Fruit fly (Drosophila melanogaster) whole organism, embryonic: ENCODE results near the gene CG8563.
A peak's percentile ranks its signal among the peaks of the same experiment; 100 is the strongest.

Experiments
- Abd-B ChIP-seq: fragments of 200-800 bp; sonication (Bioruptor generic); optimal IDR thresholded peaks from 2 replicates; lab custom pipeline; 2018; ENCODE audit warnings: missing biosample characterization, mild to moderate bottlenecking, missing genetic modification characterization, moderate library complexity
- Awh ChIP-seq: fragments of 200-800 bp; sonication (Bioruptor generic); IDR thresholded peaks from 2 replicates; pipeline ENCODE4, ENCODE4 v1.3.6; 2022; ENCODE audit warnings: missing biosample characterization, missing genetic modification characterization
- C15 ChIP-seq: fragments of 200-800 bp; sonication (Bioruptor generic); IDR thresholded peaks from 3 replicates; pipeline ENCODE4 v1.3.6; 2022; ENCODE audit warnings: missing biosample characterization, missing genetic modification characterization
- CG10979 ChIP-seq: fragments of 200-800 bp; sonication (Bioruptor generic); optimal IDR thresholded peaks from 2 replicates; lab custom pipeline; 2018; ENCODE audit warnings: missing biosample characterization, mild to moderate bottlenecking, missing genetic modification characterization, moderate library complexity
- CG11085 ChIP-seq: fragments of 200-800 bp; sonication (Bioruptor generic); IDR thresholded peaks from 2 replicates; pipeline ENCODE4 v1.3.6; 2022; ENCODE audit warnings: missing biosample characterization, missing genetic modification characterization
- CG11504 ChIP-seq: fragments of 200-800 bp; sonication (Bioruptor generic); optimal IDR thresholded peaks from 3 replicates; lab custom pipeline; 2019; ENCODE audit warnings: missing biosample characterization, mild to moderate bottlenecking, missing genetic modification characterization, moderate library complexity
- CG12299 ChIP-seq: fragments of 200-800 bp; sonication (Bioruptor generic); optimal IDR thresholded peaks from 2 replicates; lab custom pipeline; 2018; ENCODE audit warnings: missing biosample characterization, mild to moderate bottlenecking, missing genetic modification characterization
- CG13624 ChIP-seq: fragments of 200-800 bp; sonication (Bioruptor generic); optimal IDR thresholded peaks from 2 replicates; lab custom pipeline; 2016; ENCODE audit warnings: missing biosample characterization, missing genetic modification characterization
- CG14014 ChIP-seq: fragments of 200-800 bp; sonication (Bioruptor generic); IDR thresholded peaks from 2 replicates; pipeline ENCODE4 v1.3.6; 2022; ENCODE audit warnings: missing biosample characterization, missing genetic modification characterization
- CG15601 ChIP-seq: fragments of 200-800 bp; sonication (Bioruptor generic); optimal IDR thresholded peaks from 3 replicates; lab custom pipeline; 2019; ENCODE audit warnings: missing biosample characterization, mild to moderate bottlenecking, missing genetic modification characterization, moderate library complexity
- CG15696 ChIP-seq: fragments of 200-800 bp; sonication (Bioruptor generic); optimal IDR thresholded peaks from 2 replicates; lab custom pipeline; 2019; ENCODE audit warnings: missing biosample characterization, mild to moderate bottlenecking, missing genetic modification characterization, moderate library complexity
- CG1603 ChIP-seq: fragments of 200-800 bp; sonication (Bioruptor generic); optimal IDR thresholded peaks from 2 replicates; lab custom pipeline; 2019; ENCODE audit warnings: missing biosample characterization, mild to moderate bottlenecking, missing genetic modification characterization, moderate library complexity
- CG16863 ChIP-seq: fragments of 200-800 bp; sonication (Bioruptor generic); optimal IDR thresholded peaks from 3 replicates; lab custom pipeline; 2016; ENCODE audit warnings: missing biosample characterization, missing genetic modification characterization
- CG2120 ChIP-seq: fragments of 200-800 bp; sonication (Bioruptor generic); optimal IDR thresholded peaks from 3 replicates; lab custom pipeline; 2016; ENCODE audit warnings: missing biosample characterization, missing genetic modification characterization
- CG2129 ChIP-seq: fragments of 200-800 bp; sonication (Bioruptor generic); IDR thresholded peaks from 2 replicates; pipeline ENCODE4 v1.3.6; 2022; ENCODE audit warnings: missing biosample characterization, missing genetic modification characterization; ENCODE audit not compliant: partially characterized antibody
- CG2712 ChIP-seq: fragments of 200-800 bp; optimal IDR thresholded peaks from 3 replicates; lab custom pipeline; 2019; ENCODE audit warnings: missing biosample characterization, mild to moderate bottlenecking, missing genetic modification characterization, moderate library complexity
- CG30431 ChIP-seq: fragments of 200-800 bp; sonication (Bioruptor generic); optimal IDR thresholded peaks from 2 replicates; lab custom pipeline; 2017; ENCODE audit warnings: missing biosample characterization, missing genetic modification characterization
- CG31388 ChIP-seq: fragments of 200-800 bp; sonication (Bioruptor generic); optimal IDR thresholded peaks from 2 replicates; lab custom pipeline; 2016; ENCODE audit warnings: missing biosample characterization, missing genetic modification characterization
- CG4707 ChIP-seq: fragments of 200-800 bp; sonication (Bioruptor generic); optimal IDR thresholded peaks from 2 replicates; lab custom pipeline; 2018; ENCODE audit warnings: missing biosample characterization, mild to moderate bottlenecking, missing genetic modification characterization, moderate library complexity
- CG7928 ChIP-seq: fragments of 200-800 bp; sonication (Bioruptor generic); optimal IDR thresholded peaks from 2 replicates; lab custom pipeline; 2017; ENCODE audit warnings: missing biosample characterization, mild to moderate bottlenecking, missing genetic modification characterization
- D19A ChIP-seq: fragments of 200-800 bp; optimal IDR thresholded peaks from 3 replicates; lab custom pipeline; 2019; ENCODE audit warnings: missing biosample characterization, mild to moderate bottlenecking, missing genetic modification characterization, moderate library complexity
- Dbx ChIP-seq: fragments of 200-800 bp; sonication (Bioruptor generic); IDR thresholded peaks from 3 replicates; pipeline ENCODE4 v1.3.6; 2022; ENCODE audit warnings: missing biosample characterization, missing genetic modification characterization
- Dfd ChIP-seq, 2 experiments: fragments of >200 bp; optimal IDR thresholded peaks; 2 replicates each; lab custom pipeline; 2017; ENCODE audit warnings: missing biosample characterization in 2 of 2, missing genetic modification characterization in 2 of 2
- Fer3 ChIP-seq: fragments of 200-800 bp; sonication (Bioruptor generic); optimal IDR thresholded peaks from 2 replicates; lab custom pipeline; 2018; ENCODE audit warnings: missing biosample characterization, mild to moderate bottlenecking, missing genetic modification characterization, moderate library complexity
- Gug ChIP-seq: fragments of 200-800 bp; sonication (Bioruptor generic); IDR thresholded peaks from 4 replicates; pipeline ENCODE4 v1.3.6; 2022; ENCODE audit warnings: missing biosample characterization, missing genetic modification characterization
- Med ChIP-seq: fragments of 200-800 bp; sonication (Bioruptor generic); peaks from one replicate; lab custom pipeline; 2016; ENCODE audit warnings: missing biosample characterization, missing genetic modification characterization, mild to moderate bottlenecking, inconsistent platforms, moderate library complexity
- Oli ChIP-seq: fragments of 200-800 bp; sonication (Bioruptor generic); optimal IDR thresholded peaks from 2 replicates; lab custom pipeline; 2018; ENCODE audit warnings: missing biosample characterization, mild to moderate bottlenecking, missing genetic modification characterization, moderate library complexity
- Ptx1 ChIP-seq: fragments of 200-800 bp; sonication (Bioruptor generic); IDR thresholded peaks from 2 replicates; pipeline ENCODE4 v1.3.6; 2022; ENCODE audit warnings: missing biosample characterization, missing genetic modification characterization
- Rfx ChIP-seq: fragments of 200-800 bp; sonication (Bioruptor generic); IDR thresholded peaks from 2 replicates; pipeline ENCODE4 v1.3.6; 2022; ENCODE audit warnings: missing biosample characterization, missing genetic modification characterization
- Rx ChIP-seq: fragments of 200-800 bp; sonication (Bioruptor generic); IDR thresholded peaks from 2 replicates; pipeline ENCODE4 v1.3.6; 2022; ENCODE audit warnings: missing biosample characterization, missing genetic modification characterization
- Six4 ChIP-seq: fragments of 200-800 bp; sonication (Bioruptor generic); optimal IDR thresholded peaks from 2 replicates; lab custom pipeline; 2016; ENCODE audit warnings: missing biosample characterization, missing genetic modification characterization
- Sox102F ChIP-seq: fragments of 200-800 bp; sonication (Bioruptor generic); optimal IDR thresholded peaks from 2 replicates; lab custom pipeline; 2018; ENCODE audit warnings: missing biosample characterization, mild to moderate bottlenecking, missing genetic modification characterization, moderate library complexity
- Tbp ChIP-seq: fragments of >200 bp; optimal IDR thresholded peaks from 2 replicates; lab custom pipeline; 2018; ENCODE audit warnings: missing biosample characterization, missing genetic modification characterization
- YL-1 ChIP-seq: fragments of 200-800 bp; sonication (Bioruptor generic); optimal IDR thresholded peaks from 3 replicates; lab custom pipeline; 2017; ENCODE audit warnings: missing biosample characterization, mild to moderate bottlenecking, missing genetic modification characterization
- abd-A ChIP-seq: fragments of 200-800 bp; sonication (Bioruptor generic); optimal IDR thresholded peaks from 3 replicates; lab custom pipeline; 2019; ENCODE audit warnings: missing biosample characterization, mild to moderate bottlenecking, missing genetic modification characterization, moderate library complexity
- al ChIP-seq: fragments of 200-800 bp; sonication (Bioruptor generic); IDR thresholded peaks from 2 replicates; pipeline ENCODE4 v1.3.6; 2022; ENCODE audit warnings: missing biosample characterization, missing genetic modification characterization
- amos ChIP-seq: fragments of 200-800 bp; sonication (Bioruptor generic); IDR thresholded peaks from 2 replicates; pipeline ENCODE4 v1.3.6; 2022; ENCODE audit warnings: missing biosample characterization, missing genetic modification characterization; ENCODE audit not compliant: partially characterized antibody
- bab2 ChIP-seq: fragments of 200-800 bp; sonication (Bioruptor generic); optimal IDR thresholded peaks from 2 replicates; lab custom pipeline; 2016; ENCODE audit warnings: missing biosample characterization, missing genetic modification characterization
- dmrt11E ChIP-seq: fragments of 200-800 bp; sonication (Bioruptor generic); optimal IDR thresholded peaks from 3 replicates; lab custom pipeline; 2018; ENCODE audit warnings: missing biosample characterization, mild to moderate bottlenecking, missing genetic modification characterization, moderate library complexity
- ftz-f1 ChIP-seq: fragments of 200-800 bp; sonication (Bioruptor generic); optimal IDR thresholded peaks from 2 replicates; lab custom pipeline; 2016; ENCODE audit warnings: missing biosample characterization, missing genetic modification characterization
- gro ChIP-seq: fragments of 200-800 bp; sonication (Bioruptor generic); optimal IDR thresholded peaks from 2 replicates; lab custom pipeline; 2016; ENCODE audit warnings: missing biosample characterization, missing genetic modification characterization
- jigr1 ChIP-seq: fragments of 200-800 bp; sonication (Bioruptor generic); IDR thresholded peaks from 3 replicates; pipeline ENCODE4 v1.3.6; 2022; ENCODE audit warnings: missing biosample characterization, missing genetic modification characterization
- mirr ChIP-seq: fragments of 200-800 bp; sonication (Bioruptor generic); optimal IDR thresholded peaks from 3 replicates; lab custom pipeline; 2018; ENCODE audit warnings: missing biosample characterization, mild to moderate bottlenecking, missing genetic modification characterization
- pfk ChIP-seq: fragments of 200-800 bp; sonication (Bioruptor generic); optimal IDR thresholded peaks from 2 replicates; lab custom pipeline; 2018; ENCODE audit warnings: missing biosample characterization, mild to moderate bottlenecking, missing genetic modification characterization, moderate library complexity
- pita ChIP-seq: fragments of 200-800 bp; sonication (Bioruptor generic); optimal IDR thresholded peaks from 2 replicates; lab custom pipeline; 2017; ENCODE audit warnings: missing biosample characterization, mild to moderate bottlenecking, missing genetic modification characterization
- pros ChIP-seq: fragments of 200-800 bp; sonication (Bioruptor generic); optimal IDR thresholded peaks from 3 replicates; lab custom pipeline; 2019; ENCODE audit warnings: missing biosample characterization, mild to moderate bottlenecking, missing genetic modification characterization, moderate library complexity
- sd ChIP-seq: fragments of 200-800 bp; sonication (Bioruptor generic); optimal IDR thresholded peaks from 3 replicates; lab custom pipeline; 2018; ENCODE audit warnings: missing biosample characterization, mild to moderate bottlenecking, missing genetic modification characterization, moderate library complexity
- slou ChIP-seq: fragments of 200-800 bp; sonication (Bioruptor generic); optimal IDR thresholded peaks from 3 replicates; lab custom pipeline; 2016; ENCODE audit warnings: missing biosample characterization, missing genetic modification characterization
- unpg ChIP-seq: fragments of 200-800 bp; sonication (Bioruptor generic); optimal IDR thresholded peaks from 3 replicates; lab custom pipeline; 2018; ENCODE audit warnings: missing biosample characterization, mild to moderate bottlenecking, missing genetic modification characterization, moderate library complexity

CG8563 gene

DNA sequence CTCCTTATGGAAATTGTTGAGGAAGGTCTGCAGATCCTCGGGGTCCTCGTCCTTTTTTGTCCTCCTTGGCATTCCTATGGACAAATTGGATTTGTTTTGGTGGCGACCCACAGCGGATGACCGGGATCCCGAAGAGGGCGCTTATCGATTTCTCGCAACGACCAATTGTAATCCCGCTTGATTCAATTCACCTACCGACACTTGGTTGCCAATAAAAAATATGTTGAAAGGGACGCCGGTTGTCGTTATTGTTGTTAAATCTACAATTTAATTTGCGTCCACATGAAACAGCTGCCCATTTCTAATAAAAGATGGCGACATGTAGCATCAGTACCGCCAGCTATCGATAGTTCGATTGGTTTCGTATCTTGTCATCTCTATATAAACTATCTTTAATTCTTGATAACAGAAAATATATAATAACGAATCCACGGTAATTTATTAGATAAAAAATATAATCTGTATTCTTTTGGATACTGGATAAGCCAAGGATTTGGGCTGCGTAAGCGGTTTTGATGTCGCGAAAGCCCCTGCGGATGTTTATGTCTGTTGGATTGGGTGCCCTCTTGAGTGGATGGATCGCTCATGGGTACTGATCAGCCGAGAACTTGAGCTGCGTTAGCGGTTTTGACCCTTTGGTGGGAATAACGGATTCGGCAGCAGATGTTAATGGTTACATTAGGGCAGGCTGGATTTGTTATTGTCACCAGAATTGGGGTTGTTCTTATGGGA lies 34.0 kb upstream of the CG8563 start, which contains the start of gene CTCF (continued):
- TF ChIP-seq CG2129: peak; percentile 63
- peak; percentile 41 for TF ChIP-seq D19A (tag; lab: Kevin White, UChicago)
- TF ChIP-seq Dfd (GFP tag; optimal IDR thresholded peaks at IDR 0.05; lab: Kevin White, UChicago): no peak
- TF ChIP-seq ftz-f1 (GFP tag; lab: Kevin White, UChicago): peak; percentile 29
- peak; percentile 32 for TF ChIP-seq dmrt11E (tag; lab: Kevin White, UChicago)
- TF ChIP-seq abd-A (tag; lab: Kevin White, UChicago): no peak
- no peak for TF ChIP-seq CG11504 (tag; lab: Kevin White, UChicago)
- peak; percentile 3 for TF ChIP-seq Six4
- TF ChIP-seq CG2120 (GFP tag; lab: Kevin White, UChicago): peak; percentile 52
- TF ChIP-seq CG12299 (tag; lab: Kevin White, UChicago): no peak
- TF ChIP-seq CG2712 (tag; lab: Kevin White, UChicago): peak; percentile 64
- no peak for TF ChIP-seq CG7928 (GFP tag; lab: Kevin White, UChicago)
- peak; percentile 88 for TF ChIP-seq Med (GFP tag; lab: Kevin White, UChicago)
- peak; percentile 45 for TF ChIP-seq CG13624 (GFP tag; lab: Kevin White, UChicago)
- peak; percentile 32 for TF ChIP-seq Oli (tag; lab: Kevin White, UChicago)
- TF ChIP-seq CG16863 (GFP tag; lab: Kevin White, UChicago): peak; percentile 40
- TF ChIP-seq Abd-B (GFP tag; lab: Kevin White, UChicago): peak; percentile 14
- peak; percentile 13 for TF ChIP-seq bab2 (GFP tag; lab: Kevin White, UChicago)
- no peak for TF ChIP-seq pita (GFP tag; lab: Kevin White, UChicago)
- TF ChIP-seq gro (GFP tag; lab: Kevin White, UChicago): peak; percentile 46
- no peak for TF ChIP-seq slou (GFP tag; lab: Kevin White, UChicago)
- TF ChIP-seq YL-1 (GFP tag; lab: Kevin White, UChicago): peak; percentile 87
- TF ChIP-seq pfk (GFP tag; lab: Kevin White, UChicago): peak; percentile 16
- TF ChIP-seq unpg (GFP tag; lab: Kevin White, UChicago): peak; percentile 20
- no peak for TF ChIP-seq CG31388 (GFP tag; lab: Kevin White, UChicago)
- TF ChIP-seq CG1603 (tag; lab: Kevin White, UChicago): peak; percentile 69
- TF ChIP-seq CG14014 (GFP tag; lab: Robert Waterston, UW): 0 out of 2 replicates have a peak, but pooled peaks have one; percentile 6
- TF ChIP-seq pros (GFP tag; lab: Kevin White, UChicago): peak; percentile 12
- TF ChIP-seq al (GFP tag; lab: Robert Waterston, UW): no peak
- TF ChIP-seq CG15601: peak; percentile 34
- peak; percentile 63; the same call in 1 of the 2 replicates for TF ChIP-seq Rfx (GFP tag; lab: Robert Waterston, UW)
- peak; percentile 62; the same call in 1 of the 2 replicates for TF ChIP-seq Awh
- peak; percentile 24 for TF ChIP-seq CG30431 (GFP tag; lab: Kevin White, UChicago)
- no peak for TF ChIP-seq Fer3
- no peak for TF ChIP-seq CG11085
- no peak for TF ChIP-seq C15
- peak; percentile 38 for TF ChIP-seq CG15696
- TF ChIP-seq Dbx: 0 out of 3 replicates have a peak, but pooled peaks have one; percentile 23
- peak; percentile 6; the same call in 1 of the 4 replicates for TF ChIP-seq Gug (GFP tag; lab: Robert Waterston, UW)
- TF ChIP-seq jigr1 (GFP tag; lab: Robert Waterston, UW): no peak; the same call in 2 of the 3 replicates
- peak; percentile 57 for TF ChIP-seq Sox102F (GFP tag; lab: Kevin White, UChicago)
- peak; percentile 56 for TF ChIP-seq mirr
- TF ChIP-seq Tbp (GFP tag; lab: Kevin White, UChicago): peak; percentile 49
- peak; percentile 50 for TF ChIP-seq Ptx1 (GFP tag; lab: Robert Waterston, UW)
- TF ChIP-seq CG10979: peak; percentile 40
- TF ChIP-seq Rx (GFP tag; lab: Robert Waterston, UW): no peak
- peak; percentile 64 for TF ChIP-seq sd
- TF ChIP-seq CG4707 (GFP tag; lab: Kevin White, UChicago): no peak
- TF ChIP-seq amos (GFP tag; lab: Robert Waterston, UW): peak; percentile 78
